Fruit fly (Drosophila melanogaster) whole organism, prepupa: ENCODE results near the gene PGRP-LF.

Source experiments
- Blimp-1 ChIP-seq: fragments of 200-800 bp; sonication (Bioruptor generic); optimal IDR thresholded peaks from 3 replicates; lab custom pipeline; 2017; ENCODE audit warnings: missing biosample characterization, missing genetic modification characterization, mild to moderate bottlenecking, moderate library complexity, missing genetic modification reagents
- CG10669 ChIP-seq: fragments of 200-800 bp; sonication (Bioruptor generic); optimal IDR thresholded peaks from 3 replicates; lab custom pipeline; 2018; ENCODE audit warnings: missing biosample characterization, mild to moderate bottlenecking, missing genetic modification characterization, moderate library complexity
- CG11294 ChIP-seq: fragments of 200-800 bp; sonication (Bioruptor generic); IDR thresholded peaks from 2 replicates; pipeline ENCODE4 v1.3.6; 2022; ENCODE audit warnings: missing biosample characterization, missing genetic modification characterization
- CG11762 ChIP-seq: fragments of 200-800 bp; sonication (Bioruptor generic); optimal IDR thresholded peaks from 3 replicates; lab custom pipeline; 2016; ENCODE audit warnings: missing biosample characterization, missing genetic modification characterization; ENCODE audit not compliant: insufficient read depth
- CG1621 ChIP-seq: fragments of 200-800 bp; sonication (Bioruptor generic); optimal IDR thresholded peaks from 3 replicates; lab custom pipeline; 2018; ENCODE audit warnings: missing biosample characterization, mild to moderate bottlenecking, missing genetic modification characterization
- CG3032 ChIP-seq: fragments of 200-800 bp; optimal IDR thresholded peaks from 2 replicates; lab custom pipeline; 2019; ENCODE audit warnings: missing biosample characterization, mild to moderate bottlenecking, missing genetic modification characterization, moderate library complexity
- CG31627 ChIP-seq: fragments of 200-800 bp; sonication (Bioruptor generic); optimal IDR thresholded peaks from 3 replicates; lab custom pipeline; 2016; ENCODE audit warnings: missing biosample characterization, missing genetic modification characterization
- CG32006 ChIP-seq: fragments of 200-800 bp; sonication (Bioruptor generic); optimal IDR thresholded peaks from 3 replicates; lab custom pipeline; 2017; ENCODE audit warnings: missing biosample characterization, mild to moderate bottlenecking, missing genetic modification characterization
- CG34406 ChIP-seq: fragments of 200-800 bp; sonication (Bioruptor generic); optimal IDR thresholded peaks from 3 replicates; lab custom pipeline; 2016; ENCODE audit warnings: missing biosample characterization, missing genetic modification characterization
- CG3919 ChIP-seq: fragments of 200-800 bp; sonication (Bioruptor generic); optimal IDR thresholded peaks from 3 replicates; lab custom pipeline; 2016; ENCODE audit warnings: missing biosample characterization, missing genetic modification characterization
- CG4318 ChIP-seq: fragments of 200-800 bp; sonication (Bioruptor generic); optimal IDR thresholded peaks from 3 replicates; lab custom pipeline; 2017; ENCODE audit warnings: missing biosample characterization, mild to moderate bottlenecking, missing genetic modification characterization
- CG6163 ChIP-seq: fragments of 200-800 bp; sonication (Bioruptor generic); IDR thresholded peaks from 3 replicates; pipeline ENCODE4 v1.3.6; 2022; ENCODE audit warnings: missing biosample characterization, missing genetic modification characterization
- CG6854 ChIP-seq: fragments of 200-800 bp; sonication (Bioruptor generic); optimal IDR thresholded peaks from 2 replicates; lab custom pipeline; 2017; ENCODE audit warnings: missing biosample characterization, mild to moderate bottlenecking, missing genetic modification characterization
- CG7368 ChIP-seq: fragments of 200-800 bp; sonication (Bioruptor generic); optimal IDR thresholded peaks from 3 replicates; lab custom pipeline; 2016; ENCODE audit warnings: missing biosample characterization, missing genetic modification characterization
- CG8319 ChIP-seq: fragments of 200-800 bp; sonication (Bioruptor generic); optimal IDR thresholded peaks from 3 replicates; lab custom pipeline; 2016; ENCODE audit warnings: missing biosample characterization, missing genetic modification characterization
- CG8632 ChIP-seq: fragments of 200-800 bp; sonication (Bioruptor generic); optimal IDR thresholded peaks from 3 replicates; lab custom pipeline; 2016; ENCODE audit warnings: missing biosample characterization, missing genetic modification characterization
- Eip78C ChIP-seq: fragments of 200-800 bp; sonication (Bioruptor generic); peaks from one replicate; lab custom pipeline; 2016; ENCODE audit warnings: missing biosample characterization, missing genetic modification characterization
- Ets96B ChIP-seq: fragments of 200-800 bp; optimal IDR thresholded peaks from 2 replicates; lab custom pipeline; 2019; ENCODE audit warnings: missing biosample characterization, mild to moderate bottlenecking, missing genetic modification characterization, moderate library complexity
- Gug ChIP-seq: fragments of 200-800 bp; sonication (Bioruptor generic); IDR thresholded peaks from 2 replicates; pipeline ENCODE4 v1.3.6; 2022; ENCODE audit warnings: missing biosample characterization, missing genetic modification characterization
- Hr38 ChIP-seq: sonication (Bioruptor generic); optimal IDR thresholded peaks from 2 replicates; lab custom pipeline; 2016; ENCODE audit warnings: missing biosample characterization, missing genetic modification characterization
- Hr39 ChIP-seq: fragments of 200-800 bp; sonication (Bioruptor generic); optimal IDR thresholded peaks from 2 replicates; lab custom pipeline; 2016; ENCODE audit warnings: missing biosample characterization, missing genetic modification characterization
- Hr4 ChIP-seq: fragments of 200-800 bp; sonication (Bioruptor generic); optimal IDR thresholded peaks from 3 replicates; lab custom pipeline; 2016; ENCODE audit warnings: missing biosample characterization, missing genetic modification characterization
- Lpt ChIP-seq: fragments of 200-800 bp; sonication (Bioruptor generic); optimal IDR thresholded peaks from 3 replicates; lab custom pipeline; 2016; ENCODE audit warnings: missing biosample characterization, missing genetic modification characterization
- Met ChIP-seq: fragments of 200-800 bp; sonication (Bioruptor generic); optimal IDR thresholded peaks from 3 replicates; lab custom pipeline; 2016; ENCODE audit warnings: missing biosample characterization, missing genetic modification characterization
- OdsH ChIP-seq: fragments of 200-800 bp; sonication (Bioruptor generic); optimal IDR thresholded peaks from 3 replicates; lab custom pipeline; 2016; ENCODE audit warnings: missing biosample characterization, missing genetic modification characterization
- Smox ChIP-seq: fragments of 200-800 bp; sonication (Bioruptor generic); optimal IDR thresholded peaks from 3 replicates; lab custom pipeline; 2016; ENCODE audit warnings: missing biosample characterization, missing genetic modification characterization
- Sox102F ChIP-seq: fragments of 200-800 bp; sonication (Bioruptor generic); optimal IDR thresholded peaks from 2 replicates; lab custom pipeline; 2016; ENCODE audit warnings: missing biosample characterization, mild to moderate bottlenecking, missing genetic modification characterization
- Sox14 ChIP-seq: fragments of 200-800 bp; sonication (Bioruptor generic); optimal IDR thresholded peaks from 3 replicates; lab custom pipeline; 2016; ENCODE audit warnings: missing biosample characterization, missing genetic modification characterization
- Sox15 ChIP-seq: fragments of 200-800 bp; sonication (Bioruptor generic); optimal IDR thresholded peaks from 3 replicates; lab custom pipeline; 2016; ENCODE audit warnings: missing biosample characterization, missing genetic modification characterization
- achi ChIP-seq: fragments of 200-800 bp; sonication (Bioruptor generic); optimal IDR thresholded peaks from 3 replicates; lab custom pipeline; 2016; ENCODE audit warnings: missing biosample characterization, missing genetic modification characterization
- acj6 ChIP-seq: fragments of 200-800 bp; sonication (Bioruptor generic); optimal IDR thresholded peaks from 3 replicates; lab custom pipeline; 2016; ENCODE audit warnings: missing biosample characterization, missing genetic modification characterization
- cyc ChIP-seq: fragments of 200-800 bp; sonication (Bioruptor generic); optimal IDR thresholded peaks from 3 replicates; lab custom pipeline; 2016; ENCODE audit warnings: missing biosample characterization, missing genetic modification characterization
- dsx ChIP-seq: fragments of 200-800 bp; optimal IDR thresholded peaks from 3 replicates; lab custom pipeline; 2019; ENCODE audit warnings: missing biosample characterization, mild to moderate bottlenecking, missing genetic modification characterization, moderate library complexity; ENCODE audit not compliant: poor library complexity, severe bottlenecking
- eg ChIP-seq: fragments of 200-800 bp; sonication (Bioruptor generic); IDR thresholded peaks from 3 replicates; pipeline ENCODE4 v1.3.6; 2022; ENCODE audit warnings: missing biosample characterization, missing genetic modification characterization
- esn ChIP-seq: fragments of 200-800 bp; sonication (Bioruptor generic); optimal IDR thresholded peaks from 2 replicates; lab custom pipeline; 2016; ENCODE audit warnings: missing biosample characterization, mild to moderate bottlenecking, missing genetic modification characterization, moderate library complexity
- fd59A ChIP-seq: fragments of 200-800 bp; sonication (Bioruptor generic); optimal IDR thresholded peaks from 2 replicates; lab custom pipeline; 2017; ENCODE audit warnings: missing biosample characterization, mild to moderate bottlenecking, missing genetic modification characterization, missing genetic modification reagents
- fd85E ChIP-seq: fragments of 200-800 bp; sonication (Bioruptor generic); optimal IDR thresholded peaks from 3 replicates; lab custom pipeline; 2016; ENCODE audit warnings: missing biosample characterization, missing genetic modification characterization
- fkh ChIP-seq: fragments of 200-800 bp; sonication (Bioruptor generic); optimal IDR thresholded peaks from 3 replicates; lab custom pipeline; 2017; ENCODE audit warnings: missing biosample characterization, mild to moderate bottlenecking, missing genetic modification characterization, moderate library complexity
- lz ChIP-seq: fragments of 200-800 bp; sonication (Bioruptor generic); optimal IDR thresholded peaks from 3 replicates; lab custom pipeline; 2016; ENCODE audit warnings: missing biosample characterization, missing genetic modification characterization
- net ChIP-seq: fragments of 200-800 bp; sonication (Bioruptor generic); optimal IDR thresholded peaks from 3 replicates; lab custom pipeline; 2016; ENCODE audit warnings: missing biosample characterization, missing genetic modification characterization
- pdm3 ChIP-seq: fragments of 200-800 bp; sonication (Bioruptor generic); optimal IDR thresholded peaks from 3 replicates; lab custom pipeline; 2016; ENCODE audit warnings: missing biosample characterization, missing genetic modification characterization
- salr ChIP-seq, 2 experiments: fragments of 200-800 bp; sonication (Bioruptor generic); optimal IDR thresholded peaks; 3 replicates each; lab custom pipeline; 2016 to 2018; ENCODE audit warnings: missing biosample characterization in 2 of 2, missing genetic modification characterization in 2 of 2, mild to moderate bottlenecking in 1 of 2
- spab ChIP-seq: fragments of 200-800 bp; sonication (Bioruptor generic); optimal IDR thresholded peaks from 2 replicates; lab custom pipeline; 2017; ENCODE audit warnings: missing biosample characterization, mild to moderate bottlenecking, missing genetic modification characterization, missing genetic modification reagents
- ss ChIP-seq, 2 experiments: fragments of 200-800 bp; sonication (Bioruptor generic); optimal IDR thresholded peaks; 2 replicates in 1 of 2; 3 replicates in 1 of 2; lab custom pipeline; 2017 to 2018; ENCODE audit warnings: mild to moderate bottlenecking in 2 of 2, missing biosample characterization in 2 of 2, missing genetic modification characterization in 2 of 2, moderate library complexity in 1 of 2
- svp ChIP-seq: fragments of 200-800 bp; sonication (Bioruptor generic); peaks from one replicate; lab custom pipeline; 2016; ENCODE audit warnings: missing biosample characterization, missing genetic modification characterization
- topi ChIP-seq: fragments of 200-800 bp; sonication (Bioruptor generic); optimal IDR thresholded peaks from 3 replicates; lab custom pipeline; 2016; ENCODE audit warnings: missing biosample characterization, missing genetic modification characterization

The PGRP-LF gene

DNA sequence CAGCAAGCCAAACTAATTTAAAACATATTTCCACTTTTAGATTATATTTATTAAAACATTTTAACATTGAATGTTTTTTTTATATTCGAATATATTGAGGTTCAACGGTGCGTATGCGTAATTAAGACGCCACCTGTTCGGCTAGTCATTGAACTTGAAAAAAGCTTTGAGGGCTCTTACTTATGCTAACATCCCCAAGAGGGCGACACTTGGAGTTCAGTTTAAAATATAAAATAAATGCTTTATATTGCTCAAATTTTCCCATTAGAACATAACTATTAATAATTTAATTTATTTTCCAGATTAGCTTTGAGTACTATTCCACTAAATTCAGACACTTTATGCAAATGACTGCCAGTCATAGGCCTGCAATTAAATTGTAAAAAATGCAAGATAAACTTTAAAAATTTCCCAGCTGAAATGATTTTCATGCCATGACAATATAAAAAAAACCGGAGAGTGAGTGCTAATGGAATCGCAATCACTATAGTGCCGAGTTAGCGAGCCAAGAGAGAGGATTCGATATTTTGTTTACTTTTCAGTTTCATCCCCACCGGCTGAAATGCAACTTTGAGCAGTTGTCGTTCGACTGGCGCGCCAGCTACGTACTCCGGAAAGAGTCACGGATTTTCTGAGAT is 15.5 kb upstream of the PGRP-LF start, which contains the start of gene PGRP-LA:
TSS of gene PGRP-LA (plus strand) at position 588 of the 638 bp plus-strand sequence.
- TF ChIP-seq Sox14 (GFP tag; lab: Kevin White, UChicago) (peak; percentile 10), CG4318 (no peak), Hr4 (GFP tag; lab: Kevin White, UChicago) (peak; percentile 26), fd59A (GFP tag; lab: Kevin White, UChicago) (no peak), CG3919 (GFP tag; lab: Kevin White, UChicago) (peak; percentile 57), lz (peak; percentile 41), acj6 (GFP tag; lab: Kevin White, UChicago) (peak; percentile 33), Hr38 (no peak), Hr39 (GFP tag; lab: Kevin White, UChicago) (peak; percentile 5), Eip78C (GFP tag; lab: Kevin White, UChicago) (peak; percentile 69), pdm3 (GFP tag; lab: Kevin White, UChicago) (peak; percentile 44), Met (GFP tag; lab: Kevin White, UChicago) (peak; percentile 45), CG3032 (tag; lab: Kevin White, UChicago) (no peak), CG10669 (no peak), Sox102F (GFP tag; lab: Kevin White, UChicago) (peak; percentile 31), achi (GFP tag; lab: Kevin White, UChicago) (peak; percentile 10), topi (GFP tag; lab: Kevin White, UChicago) (peak; percentile 21), Blimp-1 (no peak), CG31627 (GFP tag; lab: Kevin White, UChicago) (peak; percentile 18), CG1621 (tag; lab: Kevin White, UChicago) (no peak), OdsH (GFP tag; lab: Kevin White, UChicago) (peak; percentile 37), cyc (peak; percentile 44), CG6854 (GFP tag; lab: Kevin White, UChicago) (no peak), CG6163 (GFP tag; lab: Robert Waterston, UW) (peak; percentile 21; the same call in 1 of the 3 replicates)

DNA sequence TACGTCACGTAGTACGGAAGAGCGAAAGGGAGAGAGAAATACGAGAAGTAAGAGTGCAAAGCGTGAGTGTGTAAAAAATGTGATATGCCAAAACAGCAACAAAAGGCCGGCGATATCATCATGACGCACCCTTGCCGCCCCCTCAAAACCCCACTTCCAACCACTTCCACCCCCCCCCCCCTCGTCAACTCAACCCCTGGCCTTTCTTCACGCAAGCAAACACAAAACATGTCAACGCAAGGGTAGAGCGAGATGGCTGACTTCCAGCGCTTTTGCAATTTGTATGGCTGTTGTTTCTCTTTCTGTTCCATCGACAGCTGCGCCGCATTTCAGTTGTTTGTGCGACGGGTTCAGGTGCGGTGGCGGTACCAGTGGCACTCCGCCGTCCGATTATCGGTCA is 13.7 kb upstream of the PGRP-LF start:
- peak; percentile 32 for TF ChIP-seq CG7368 (GFP tag; lab: Kevin White, UChicago)
- no peak for TF ChIP-seq CG32006 (GFP tag; lab: Kevin White, UChicago)
- peak; percentile 32 for TF ChIP-seq CG3919 (GFP tag; lab: Kevin White, UChicago)
- TF ChIP-seq Eip78C (GFP tag; lab: Kevin White, UChicago): no peak
- TF ChIP-seq CG34406 (GFP tag; lab: Kevin White, UChicago): no peak
- peak; percentile 42; the same call in 1 of the 3 replicates for TF ChIP-seq eg (GFP tag; lab: Robert Waterston, UW)
- TF ChIP-seq CG4318: no peak
- TF ChIP-seq CG8319: no peak
- TF ChIP-seq cyc: no peak
- peak; percentile 8 to 60 for TF ChIP-seq ss (GFP tag; optimal IDR thresholded peaks at IDR 0.05; lab: Kevin White, UChicago)
- TF ChIP-seq CG6854 (GFP tag; lab: Kevin White, UChicago): peak; percentile 59
- no peak for TF ChIP-seq Sox15
- peak; percentile 50; the same call in 1 of the 2 replicates for TF ChIP-seq Gug (GFP tag; lab: Robert Waterston, UW)
- no peak for TF ChIP-seq pdm3 (GFP tag; lab: Kevin White, UChicago)
- no peak for TF ChIP-seq fd85E (GFP tag; lab: Kevin White, UChicago)
- no peak for TF ChIP-seq dsx (GFP tag; lab: Kevin White, UChicago)
- peak; percentile 62 for TF ChIP-seq fkh (GFP tag; lab: Kevin White, UChicago)
- no peak for TF ChIP-seq net
- TF ChIP-seq Ets96B (tag; lab: Kevin White, UChicago): no peak
- peak; percentile 64 for TF ChIP-seq Lpt (GFP tag; lab: Kevin White, UChicago)
- TF ChIP-seq achi (GFP tag; lab: Kevin White, UChicago): no peak
- no peak for TF ChIP-seq spab (GFP tag; lab: Kevin White, UChicago)
- peak; percentile 80 for TF ChIP-seq svp (GFP tag; lab: Kevin White, UChicago)
- no peak for TF ChIP-seq CG31627 (GFP tag; lab: Kevin White, UChicago)
- TF ChIP-seq CG8632 (GFP tag; lab: Kevin White, UChicago): no peak
- no peak for TF ChIP-seq Smox (GFP tag; lab: Kevin White, UChicago)
- TF ChIP-seq Sox102F (GFP tag; lab: Kevin White, UChicago): no peak
- TF ChIP-seq Hr4 (GFP tag; lab: Kevin White, UChicago): no peak
- TF ChIP-seq CG10669: no peak
- no peak for TF ChIP-seq CG11762 (GFP tag; lab: Kevin White, UChicago)
- peak; percentile 34 for TF ChIP-seq Sox14 (GFP tag; lab: Kevin White, UChicago)
- no peak for TF ChIP-seq Met (GFP tag; lab: Kevin White, UChicago)
- TF ChIP-seq CG11294 (GFP tag; lab: Robert Waterston, UW): no peak
- TF ChIP-seq OdsH (GFP tag; lab: Kevin White, UChicago): no peak
- TF ChIP-seq esn (GFP tag; lab: Kevin White, UChicago): no peak
- TF ChIP-seq fd59A (GFP tag; lab: Kevin White, UChicago): no peak
- no peak for TF ChIP-seq lz
- TF ChIP-seq CG3032 (tag; lab: Kevin White, UChicago): no peak
- TF ChIP-seq salr (GFP tag; optimal IDR thresholded peaks at IDR 0.05; lab: Kevin White, UChicago): no peak
